Fruit fly (Drosophila melanogaster) whole organism, embryonic: ENCODE data around the gene CG43085.

Experiments
- CG10565 ChIP-seq: fragments of 200-800 bp; sonication (Bioruptor generic); optimal IDR thresholded peaks from 3 replicates; lab custom pipeline; 2016; ENCODE audit warnings: missing biosample characterization, mild to moderate bottlenecking, missing genetic modification characterization
- CG11696 ChIP-seq: fragments of 200-800 bp; sonication (Bioruptor generic); IDR thresholded peaks from 2 replicates; pipeline ENCODE4 v1.3.6; 2022; ENCODE audit warnings: missing biosample characterization, missing genetic modification characterization
- CG12104 ChIP-seq: fragments of 200-800 bp; sonication (Bioruptor generic); optimal IDR thresholded peaks from 3 replicates; lab custom pipeline; 2016; ENCODE audit warnings: missing biosample characterization, missing genetic modification characterization
- CG12219 ChIP-seq: fragments of 200-800 bp; sonication (Bioruptor generic); optimal IDR thresholded peaks from 3 replicates; lab custom pipeline; 2018; ENCODE audit warnings: missing biosample characterization, mild to moderate bottlenecking, missing genetic modification characterization
- CG12299 ChIP-seq: fragments of 200-800 bp; sonication (Bioruptor generic); optimal IDR thresholded peaks from 2 replicates; lab custom pipeline; 2018; ENCODE audit warnings: missing biosample characterization, mild to moderate bottlenecking, missing genetic modification characterization
- CG12659 ChIP-seq: fragments of 200-800 bp; sonication (Bioruptor generic); optimal IDR thresholded peaks from 3 replicates; lab custom pipeline; 2017; ENCODE audit warnings: mild to moderate bottlenecking, missing biosample characterization, missing genetic modification reagents, missing genetic modification characterization
- CG12769 ChIP-seq: fragments of 200-800 bp; sonication (Bioruptor generic); optimal IDR thresholded peaks from 2 replicates; lab custom pipeline; 2019; ENCODE audit warnings: missing biosample characterization, mild to moderate bottlenecking, missing genetic modification characterization, moderate library complexity
- CG15269 ChIP-seq: fragments of 200-800 bp; sonication (Bioruptor generic); optimal IDR thresholded peaks from 2 replicates; lab custom pipeline; 2018; ENCODE audit warnings: missing biosample characterization, mild to moderate bottlenecking, missing genetic modification characterization, moderate library complexity
- CG15696 ChIP-seq: fragments of 200-800 bp; sonication (Bioruptor generic); optimal IDR thresholded peaks from 2 replicates; lab custom pipeline; 2019; ENCODE audit warnings: missing biosample characterization, mild to moderate bottlenecking, missing genetic modification characterization, moderate library complexity
- CG1602 ChIP-seq: fragments of 200-800 bp; sonication (Bioruptor generic); optimal IDR thresholded peaks from 3 replicates; lab custom pipeline; 2016; ENCODE audit warnings: missing biosample characterization, missing genetic modification characterization
- CG17385 ChIP-seq: fragments of 200-800 bp; sonication (Bioruptor generic); optimal IDR thresholded peaks from 3 replicates; lab custom pipeline; 2018; ENCODE audit warnings: missing biosample characterization, mild to moderate bottlenecking, missing genetic modification characterization
- CG17612 ChIP-seq: fragments of 200-800 bp; sonication (Bioruptor generic); IDR thresholded peaks from 2 replicates; pipeline ENCODE4 v1.3.6; 2022; ENCODE audit warnings: missing biosample characterization, missing genetic modification characterization
- CG1832 ChIP-seq: fragments of 200-800 bp; sonication (Bioruptor generic); optimal IDR thresholded peaks from 2 replicates; lab custom pipeline; 2017; ENCODE audit warnings: missing biosample characterization, mild to moderate bottlenecking, missing genetic modification characterization, inconsistent platforms
- CG2889 ChIP-seq: fragments of 200-800 bp; sonication (Bioruptor generic); IDR thresholded peaks from 3 replicates; pipeline ENCODE4 v1.3.6; 2022; ENCODE audit warnings: missing biosample characterization, missing genetic modification characterization
- CG3726 ChIP-seq: fragments of 200-800 bp; sonication (Bioruptor generic); IDR thresholded peaks from 3 replicates; pipeline ENCODE4, ENCODE4 v1.3.6; 2022; ENCODE audit warnings: missing biosample characterization, missing genetic modification characterization
- CG3847 ChIP-seq: fragments of 200-800 bp; sonication (Bioruptor generic); IDR thresholded peaks from 2 replicates; pipeline ENCODE4 v1.3.6; 2022; ENCODE audit warnings: missing biosample characterization, missing genetic modification characterization
- CG43689 ChIP-seq: fragments of 200-800 bp; sonication (Bioruptor generic); IDR thresholded peaks from 2 replicates; pipeline ENCODE4 v1.3.6; 2022; ENCODE audit warnings: missing biosample characterization, missing genetic modification characterization
- CG6654 ChIP-seq: fragments of 200-800 bp; sonication (Bioruptor generic); optimal IDR thresholded peaks from 2 replicates; lab custom pipeline; 2017; ENCODE audit warnings: missing biosample characterization, mild to moderate bottlenecking, missing genetic modification characterization
- CG6683 ChIP-seq: fragments of 200-800 bp; sonication (Bioruptor generic); optimal IDR thresholded peaks from 2 replicates; lab custom pipeline; 2017; ENCODE audit warnings: missing biosample characterization, mild to moderate bottlenecking, missing genetic modification characterization, missing genetic modification reagents
- CG7786 ChIP-seq: fragments of 200-800 bp; sonication (Bioruptor generic); optimal IDR thresholded peaks from 2 replicates; lab custom pipeline; 2016; ENCODE audit warnings: missing biosample characterization, missing genetic modification characterization
- CG9817 ChIP-seq: fragments of 200-800 bp; sonication (Bioruptor generic); optimal IDR thresholded peaks from 2 replicates; lab custom pipeline; 2018; ENCODE audit warnings: missing biosample characterization, mild to moderate bottlenecking, missing genetic modification characterization, moderate library complexity
- CG9876 ChIP-seq: fragments of 200-800 bp; sonication (Bioruptor generic); optimal IDR thresholded peaks from 2 replicates; lab custom pipeline; 2016; ENCODE audit warnings: missing biosample characterization, missing genetic modification characterization
- D19A ChIP-seq: fragments of 200-800 bp; optimal IDR thresholded peaks from 3 replicates; lab custom pipeline; 2019; ENCODE audit warnings: missing biosample characterization, mild to moderate bottlenecking, missing genetic modification characterization, moderate library complexity
- Eip74EF ChIP-seq, 2 experiments: fragments of 200-800 bp in 1 of 2; fragments of >200 bp in 1 of 2; sonication (Bioruptor generic) in 1 of 2; optimal IDR thresholded peaks; 2 replicates each; lab custom pipeline; 2017 to 2019; ENCODE audit warnings: missing biosample characterization in 2 of 2, missing genetic modification characterization in 2 of 2, mild to moderate bottlenecking in 1 of 2, moderate library complexity in 1 of 2
- Fer2 ChIP-seq: fragments of 200-800 bp; sonication (Bioruptor generic); optimal IDR thresholded peaks from 2 replicates; lab custom pipeline; 2018; ENCODE audit warnings: missing biosample characterization, mild to moderate bottlenecking, missing genetic modification characterization, moderate library complexity
- HHEX ChIP-seq: fragments of 200-800 bp; sonication (Bioruptor generic); optimal IDR thresholded peaks from 3 replicates; lab custom pipeline; 2017; ENCODE audit warnings: missing biosample characterization, mild to moderate bottlenecking, missing genetic modification characterization, missing genetic modification reagents
- HLH54F ChIP-seq: fragments of 200-800 bp; sonication (Bioruptor generic); optimal IDR thresholded peaks from 3 replicates; lab custom pipeline; 2016; ENCODE audit warnings: missing biosample characterization, missing genetic modification characterization
- Hand ChIP-seq: fragments of 200-800 bp; sonication (Bioruptor generic); optimal IDR thresholded peaks from 2 replicates; lab custom pipeline; 2017; ENCODE audit warnings: mild to moderate bottlenecking, missing biosample characterization, missing genetic modification reagents, missing genetic modification characterization
- Hr51 ChIP-seq, 2 experiments: fragments of 200-800 bp; sonication (Bioruptor generic); optimal IDR thresholded peaks; 2 replicates in 1 of 2; 3 replicates in 1 of 2; lab custom pipeline; 2016 to 2018; ENCODE audit warnings: missing biosample characterization in 2 of 2, missing genetic modification characterization in 2 of 2, mild to moderate bottlenecking in 1 of 2, moderate library complexity in 1 of 2
- MTF-1 ChIP-seq: fragments of 200-800 bp; sonication (Bioruptor generic); optimal IDR thresholded peaks from 2 replicates; lab custom pipeline; 2018; ENCODE audit warnings: missing biosample characterization, mild to moderate bottlenecking, missing genetic modification characterization, borderline replicate concordance
- Oli ChIP-seq: fragments of 200-800 bp; sonication (Bioruptor generic); optimal IDR thresholded peaks from 2 replicates; lab custom pipeline; 2018; ENCODE audit warnings: missing biosample characterization, mild to moderate bottlenecking, missing genetic modification characterization, moderate library complexity
- Vsx1 ChIP-seq: fragments of 200-800 bp; sonication (Bioruptor generic); optimal IDR thresholded peaks from 2 replicates; lab custom pipeline; 2017; ENCODE audit warnings: missing biosample characterization, mild to moderate bottlenecking, missing genetic modification characterization, missing genetic modification reagents
- br ChIP-seq: fragments of >200 bp; optimal IDR thresholded peaks from 2 replicates; lab custom pipeline; 2017
- dysf ChIP-seq: fragments of 200-800 bp; sonication (Bioruptor generic); IDR thresholded peaks from 3 replicates; pipeline ENCODE4 v1.3.6; 2022; ENCODE audit warnings: missing biosample characterization, missing genetic modification characterization
- emc ChIP-seq: fragments of 200-800 bp; sonication (Bioruptor generic); optimal IDR thresholded peaks from 2 replicates; lab custom pipeline; 2016; ENCODE audit warnings: missing biosample characterization, missing genetic modification characterization
- ken ChIP-seq: fragments of 200-800 bp; sonication (Bioruptor generic); IDR thresholded peaks from 3 replicates; pipeline ENCODE4 v1.3.6; 2022; ENCODE audit warnings: missing biosample characterization, missing genetic modification characterization
- klu ChIP-seq: fragments of 200-800 bp; sonication (Bioruptor generic); IDR thresholded peaks from 2 replicates; pipeline ENCODE4 v1.3.6; 2022; ENCODE audit warnings: missing biosample characterization, missing genetic modification characterization
- lmd ChIP-seq: fragments of 200-800 bp; sonication (Bioruptor generic); IDR thresholded peaks from 2 replicates; pipeline ENCODE4 v1.3.6; 2022; ENCODE audit warnings: missing biosample characterization, missing genetic modification characterization
- lov ChIP-seq, 2 experiments: fragments of 200-800 bp in 1 of 2; fragments of >200 bp in 1 of 2; sonication (Bioruptor generic) in 1 of 2; IDR thresholded peaks in 1 of 2; optimal IDR thresholded peaks in 1 of 2; 2 replicates in 1 of 2; 3 replicates in 1 of 2; pipeline versions ENCODE4 v1.3.6 to Lab custom; 2017 to 2022; ENCODE audit warnings: missing biosample characterization in 1 of 2, missing genetic modification characterization in 1 of 2
- nmo ChIP-seq: fragments of 200-800 bp; sonication (Bioruptor generic); optimal IDR thresholded peaks from 2 replicates; lab custom pipeline; 2018; ENCODE audit warnings: missing biosample characterization, mild to moderate bottlenecking, missing genetic modification characterization, moderate library complexity
- pho ChIP-seq: fragments of 200-800 bp; sonication (Bioruptor generic); optimal IDR thresholded peaks from 2 replicates; lab custom pipeline; 2016; ENCODE audit warnings: missing biosample characterization, missing genetic modification characterization
- rib ChIP-seq: fragments of 200-800 bp; sonication (Bioruptor generic); IDR thresholded peaks from 2 replicates; pipeline ENCODE4 v1.3.6; 2022; ENCODE audit warnings: missing biosample characterization, missing genetic modification characterization
- schlank ChIP-seq: fragments of 200-800 bp; sonication (Bioruptor generic); optimal IDR thresholded peaks from 2 replicates; lab custom pipeline; 2018; ENCODE audit warnings: missing biosample characterization, mild to moderate bottlenecking, missing genetic modification characterization
- sd ChIP-seq: fragments of 200-800 bp; sonication (Bioruptor generic); optimal IDR thresholded peaks from 3 replicates; lab custom pipeline; 2018; ENCODE audit warnings: missing biosample characterization, mild to moderate bottlenecking, missing genetic modification characterization, moderate library complexity
- stwl ChIP-seq: fragments of 200-800 bp; sonication (Bioruptor generic); optimal IDR thresholded peaks from 3 replicates; lab custom pipeline; 2018; ENCODE audit warnings: missing biosample characterization, mild to moderate bottlenecking, missing genetic modification characterization, moderate library complexity
- tio ChIP-seq: fragments of 200-800 bp; sonication (Bioruptor generic); optimal IDR thresholded peaks from 2 replicates; lab custom pipeline; 2017; ENCODE audit warnings: missing biosample characterization, missing genetic modification characterization, inconsistent platforms
- tx ChIP-seq: fragments of 200-800 bp; sonication (Bioruptor generic); optimal IDR thresholded peaks from 2 replicates; lab custom pipeline; 2016; ENCODE audit warnings: missing biosample characterization, missing genetic modification characterization
- zen ChIP-seq: fragments of 200-800 bp; sonication (Bioruptor generic); optimal IDR thresholded peaks from 3 replicates; lab custom pipeline; 2018; ENCODE audit warnings: missing biosample characterization, mild to moderate bottlenecking, missing genetic modification characterization, moderate library complexity
- zfh2 ChIP-seq: fragments of 200-800 bp; sonication (Bioruptor generic); optimal IDR thresholded peaks from 2 replicates; lab custom pipeline; 2016; ENCODE audit warnings: missing biosample characterization, missing genetic modification characterization

CG43085 gene

DNA sequence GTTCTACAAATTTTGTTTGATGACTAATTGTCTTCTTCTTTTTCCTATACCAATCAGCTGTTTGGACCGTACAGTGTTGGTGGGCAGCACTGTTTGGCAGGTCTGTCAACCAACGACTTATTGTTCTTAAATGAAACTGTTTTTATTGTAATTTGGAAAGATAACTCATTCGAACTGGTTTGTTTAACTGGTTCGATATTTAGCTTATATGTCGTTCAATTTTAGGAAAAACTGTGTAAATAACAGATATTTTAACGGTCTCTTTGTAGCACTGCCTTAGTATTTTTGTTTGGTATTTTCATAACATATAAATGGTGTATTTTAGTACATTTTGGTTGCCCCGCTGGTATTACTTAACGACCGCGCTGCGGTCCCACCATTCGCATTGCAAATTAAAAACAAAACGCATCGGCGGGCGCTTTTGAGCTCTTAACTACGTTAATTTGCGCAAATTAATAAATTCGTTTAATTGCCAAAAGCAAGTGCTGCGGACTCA, 25.0 kb downstream of the CG43085 start, which contains the start of the genes Vps60 and anchor (continued):
- TF ChIP-seq D19A (tag; lab: Kevin White, UChicago) (peak; percentile 20), CG7786 (GFP tag; lab: Kevin White, UChicago) (peak; percentile 71), CG6683 (peak; percentile 35), stwl (tag; lab: Kevin White, UChicago) (peak; percentile 88), tio (peak; percentile 2), CG12769 (tag; lab: Kevin White, UChicago) (peak; percentile 35), CG1602 (peak; percentile 36), CG1832 (GFP tag; lab: Kevin White, UChicago) (no peak), CG12219 (GFP tag; lab: Kevin White, UChicago) (no peak), lmd (GFP tag; lab: Robert Waterston, UW) (no peak; the same call in 1 of the 2 replicates), Eip74EF (GFP tag; optimal IDR thresholded peaks at IDR 0.05; lab: Kevin White, UChicago) (peak in 1 of 2 experiments; percentile 74), HHEX (GFP tag; lab: Kevin White, UChicago) (no peak), klu (GFP tag; lab: Robert Waterston, UW) (no peak), schlank (tag; lab: Kevin White, UChicago) (no peak), nmo (GFP tag; lab: Kevin White, UChicago) (peak; percentile 79), tx (GFP tag; lab: Kevin White, UChicago) (peak; percentile 61), Hr51 (GFP tag; optimal IDR thresholded peaks at IDR 0.05; lab: Kevin White, UChicago) (peak; percentile 37 to 69), CG11696 (GFP tag; lab: Robert Waterston, UW) (no peak), CG3726 (GFP tag; lab: Robert Waterston, UW) (no peak), CG9876 (GFP tag; lab: Kevin White, UChicago) (no peak), emc (peak; percentile 26), CG15696 (no peak), lov (optimal IDR thresholded peaks at IDR 0.05; lab: Kevin White, UChicago) (no peak), lov (GFP tag; IDR thresholded peaks at IDR 0.05; lab: Robert Waterston, UW) (no peak), CG43689 (GFP tag; lab: Robert Waterston, UW) (no peak), HLH54F (GFP tag; lab: Kevin White, UChicago) (peak; percentile 72), CG12299 (tag; lab: Kevin White, UChicago) (peak; percentile 14), CG17612 (GFP tag; lab: Robert Waterston, UW) (no peak), CG9817 (tag; lab: Kevin White, UChicago) (peak; percentile 11), br (lab: Kevin White, UChicago) (no peak), Hand (GFP tag; lab: Kevin White, UChicago) (peak; percentile 16), CG2889 (GFP tag; lab: Robert Waterston, UW) (no peak), ken (GFP tag; lab: Robert Waterston, UW) (peak; percentile 55; the same call in 1 of the 3 replicates), zen (tag; lab: Kevin White, UChicago) (peak; percentile 44), dysf (GFP tag; lab: Robert Waterston, UW) (peak; percentile 34; the same call in 1 of the 3 replicates), CG12104 (GFP tag; lab: Kevin White, UChicago) (no peak), CG3847 (peak; percentile 30; the same call in 1 of the 2 replicates), zfh2 (peak; percentile 65), CG12659 (peak; percentile 87), rib (GFP tag; lab: Robert Waterston, UW) (no peak), CG6654 (no peak), sd (tag; lab: Kevin White, UChicago) (peak; percentile 34), Vsx1 (GFP tag; lab: Kevin White, UChicago) (peak; percentile 50), Oli (peak; percentile 3), CG17385 (peak; percentile 98), Fer2 (tag; lab: Kevin White, UChicago) (no peak), CG10565 (no peak), MTF-1 (GFP tag; lab: Kevin White, UChicago) (no peak), CG15269 (tag; lab: Kevin White, UChicago) (peak; percentile 41), pho (GFP tag; lab: Kevin White, UChicago) (peak; percentile 65)
